Fruit fly (Drosophila melanogaster) whole organism, embryonic: ENCODE data around the gene sima.
A peak's percentile ranks its signal among the peaks of the same experiment; 100 is the strongest.

Source experiments
- ATbp ChIP-seq: fragments of 200-800 bp; sonication (Bioruptor generic); optimal IDR thresholded peaks from 2 replicates; lab custom pipeline; 2017; ENCODE audit warnings: missing biosample characterization, mild to moderate bottlenecking, missing genetic modification characterization, missing genetic modification reagents
- CG10274 ChIP-seq: fragments of 200-800 bp; sonication (Bioruptor generic); optimal IDR thresholded peaks from 3 replicates; lab custom pipeline; 2017; ENCODE audit warnings: missing biosample characterization, mild to moderate bottlenecking, missing genetic modification characterization
- CG10321 ChIP-seq: fragments of 200-800 bp; sonication (Bioruptor generic); IDR thresholded peaks from 2 replicates; pipeline ENCODE4 v1.3.6; 2022; ENCODE audit warnings: missing biosample characterization, missing genetic modification characterization
- CG10431 ChIP-seq: fragments of 200-800 bp; sonication (Bioruptor generic); optimal IDR thresholded peaks from 3 replicates; lab custom pipeline; 2018; ENCODE audit warnings: missing biosample characterization, mild to moderate bottlenecking, missing genetic modification characterization
- CG11504 ChIP-seq: fragments of 200-800 bp; sonication (Bioruptor generic); optimal IDR thresholded peaks from 3 replicates; lab custom pipeline; 2019; ENCODE audit warnings: missing biosample characterization, mild to moderate bottlenecking, missing genetic modification characterization, moderate library complexity
- CG11560 ChIP-seq: fragments of 200-800 bp; sonication (Bioruptor generic); IDR thresholded peaks from 3 replicates; pipeline ENCODE4 v1.3.6; 2022; ENCODE audit warnings: missing biosample characterization, missing genetic modification characterization
- CG11696 ChIP-seq: fragments of 200-800 bp; sonication (Bioruptor generic); IDR thresholded peaks from 2 replicates; pipeline ENCODE4 v1.3.6; 2022; ENCODE audit warnings: missing biosample characterization, missing genetic modification characterization
- CG12744 ChIP-seq: fragments of 200-800 bp; sonication (Bioruptor generic); optimal IDR thresholded peaks from 2 replicates; lab custom pipeline; 2016; ENCODE audit warnings: missing biosample characterization, missing genetic modification characterization
- CG13624 ChIP-seq: fragments of 200-800 bp; sonication (Bioruptor generic); optimal IDR thresholded peaks from 2 replicates; lab custom pipeline; 2016; ENCODE audit warnings: missing biosample characterization, missing genetic modification characterization
- CG13894 ChIP-seq: fragments of 200-800 bp; sonication (Bioruptor generic); optimal IDR thresholded peaks from 3 replicates; lab custom pipeline; 2018; ENCODE audit warnings: missing biosample characterization, mild to moderate bottlenecking, missing genetic modification characterization, moderate library complexity
- CG17912 ChIP-seq: fragments of 200-800 bp; sonication (Bioruptor generic); optimal IDR thresholded peaks from 2 replicates; lab custom pipeline; 2018; ENCODE audit warnings: missing biosample characterization, mild to moderate bottlenecking, missing genetic modification characterization
- CG1792 ChIP-seq: fragments of 200-800 bp; sonication (Bioruptor generic); optimal IDR thresholded peaks from 2 replicates; lab custom pipeline; 2016; ENCODE audit warnings: missing biosample characterization, missing genetic modification characterization
- CG18599 ChIP-seq: fragments of 200-800 bp; sonication (Bioruptor generic); optimal IDR thresholded peaks from 3 replicates; lab custom pipeline; 2017; ENCODE audit warnings: missing biosample characterization, missing genetic modification characterization, mild to moderate bottlenecking, moderate library complexity, missing genetic modification reagents
- CG32532 ChIP-seq: fragments of 200-800 bp; sonication (Bioruptor generic); IDR thresholded peaks from 2 replicates; pipeline ENCODE4 v1.3.6; 2022; ENCODE audit warnings: missing biosample characterization, missing genetic modification characterization
- CG34224 ChIP-seq: fragments of 200-800 bp; sonication (Bioruptor generic); IDR thresholded peaks from 3 replicates; pipeline ENCODE4 v1.3.6; 2022; ENCODE audit warnings: missing biosample characterization, missing genetic modification characterization; ENCODE audit not compliant: partially characterized antibody
- CG43689 ChIP-seq: fragments of 200-800 bp; sonication (Bioruptor generic); IDR thresholded peaks from 2 replicates; pipeline ENCODE4 v1.3.6; 2022; ENCODE audit warnings: missing biosample characterization, missing genetic modification characterization
- CG6813 ChIP-seq: fragments of 200-800 bp; sonication (Bioruptor generic); optimal IDR thresholded peaks from 2 replicates; lab custom pipeline; 2017; ENCODE audit warnings: missing biosample characterization, missing genetic modification characterization, mild to moderate bottlenecking, moderate library complexity, missing genetic modification reagents
- CG7271 ChIP-seq: fragments of 200-800 bp; sonication (Bioruptor generic); optimal IDR thresholded peaks from 2 replicates; lab custom pipeline; 2018; ENCODE audit warnings: missing biosample characterization, mild to moderate bottlenecking, missing genetic modification characterization, moderate library complexity
- CG7372 ChIP-seq: fragments of 200-800 bp; sonication (Bioruptor generic); IDR thresholded peaks from 2 replicates; pipeline ENCODE4 v1.3.6; 2022; ENCODE audit warnings: missing biosample characterization, missing genetic modification characterization
- Dad ChIP-seq: fragments of 200-800 bp; sonication (Bioruptor generic); optimal IDR thresholded peaks from 3 replicates; lab custom pipeline; 2016; ENCODE audit warnings: missing biosample characterization, missing genetic modification characterization
- HmgZ ChIP-seq: fragments of 200-800 bp; sonication (Bioruptor generic); optimal IDR thresholded peaks from 2 replicates; lab custom pipeline; 2018; ENCODE audit warnings: missing biosample characterization, mild to moderate bottlenecking, missing genetic modification characterization
- Myb ChIP-seq: fragments of 200-800 bp; sonication (Bioruptor generic); optimal IDR thresholded peaks from 2 replicates; lab custom pipeline; 2016; ENCODE audit warnings: missing biosample characterization, missing genetic modification characterization
- Nf-YC ChIP-seq: fragments of 200-800 bp; optimal IDR thresholded peaks from 3 replicates; lab custom pipeline; 2019; ENCODE audit warnings: missing biosample characterization, mild to moderate bottlenecking, missing genetic modification characterization, moderate library complexity
- Sox102F ChIP-seq: fragments of 200-800 bp; sonication (Bioruptor generic); optimal IDR thresholded peaks from 2 replicates; lab custom pipeline; 2018; ENCODE audit warnings: missing biosample characterization, mild to moderate bottlenecking, missing genetic modification characterization, moderate library complexity
- Vsx1 ChIP-seq: fragments of 200-800 bp; sonication (Bioruptor generic); optimal IDR thresholded peaks from 2 replicates; lab custom pipeline; 2017; ENCODE audit warnings: missing biosample characterization, mild to moderate bottlenecking, missing genetic modification characterization, missing genetic modification reagents
- YL-1 ChIP-seq: fragments of 200-800 bp; sonication (Bioruptor generic); optimal IDR thresholded peaks from 3 replicates; lab custom pipeline; 2017; ENCODE audit warnings: missing biosample characterization, mild to moderate bottlenecking, missing genetic modification characterization
- en ChIP-seq: fragments of 200-800 bp; sonication (Bioruptor generic); optimal IDR thresholded peaks from 2 replicates; lab custom pipeline; 2016; ENCODE audit warnings: missing biosample characterization, missing genetic modification characterization
- grn ChIP-seq: fragments of 200-800 bp; sonication (Bioruptor generic); optimal IDR thresholded peaks from 3 replicates; lab custom pipeline; 2017; ENCODE audit warnings: missing biosample characterization, missing genetic modification characterization
- insv ChIP-seq, 2 experiments: fragments of 200-800 bp; sonication (Bioruptor generic); optimal IDR thresholded peaks; 3 replicates each; lab custom pipeline; 2016 to 2018; ENCODE audit warnings: missing biosample characterization in 2 of 2, missing genetic modification characterization in 2 of 2
- lov ChIP-seq, 2 experiments: fragments of 200-800 bp in 1 of 2; fragments of >200 bp in 1 of 2; sonication (Bioruptor generic) in 1 of 2; IDR thresholded peaks in 1 of 2; optimal IDR thresholded peaks in 1 of 2; 2 replicates in 1 of 2; 3 replicates in 1 of 2; pipeline versions ENCODE4 v1.3.6 to Lab custom; 2017 to 2022; ENCODE audit warnings: missing biosample characterization in 1 of 2, missing genetic modification characterization in 1 of 2
- row ChIP-seq: fragments of 200-800 bp; sonication (Bioruptor generic); IDR thresholded peaks from 3 replicates; pipeline ENCODE4 v1.3.6; 2022; ENCODE audit warnings: missing biosample characterization, missing genetic modification characterization
- sc ChIP-seq, 3 experiments: fragments of >200 bp in 2 of 3; fragments of 200-800 bp in 1 of 3; sonication (Bioruptor generic) in 1 of 3; optimal IDR thresholded peaks; 2 replicates in 2 of 3; 3 replicates in 1 of 3; lab custom pipeline; 2017; ENCODE audit warnings: mild to moderate bottlenecking in 1 of 3, missing biosample characterization in 1 of 3, missing genetic modification characterization in 1 of 3, missing genetic modification reagents in 1 of 3
- slbo ChIP-seq: fragments of 200-800 bp; sonication (Bioruptor generic); IDR thresholded peaks from 2 replicates; pipeline ENCODE4 v1.3.6; 2022; ENCODE audit warnings: missing biosample characterization, missing genetic modification characterization
- ssp ChIP-seq: fragments of 200-800 bp; sonication (Bioruptor generic); IDR thresholded peaks from 2 replicates; pipeline ENCODE4 v1.3.6; 2022; ENCODE audit warnings: missing biosample characterization, missing genetic modification characterization
- stc ChIP-seq: fragments of 200-800 bp; sonication (Bioruptor generic); IDR thresholded peaks from 2 replicates; pipeline ENCODE4 v1.3.6; 2022; ENCODE audit warnings: missing biosample characterization, missing genetic modification characterization
- sug ChIP-seq: fragments of 200-800 bp; optimal IDR thresholded peaks from 2 replicates; lab custom pipeline; 2019; ENCODE audit warnings: missing biosample characterization, mild to moderate bottlenecking, missing genetic modification characterization, moderate library complexity
- tin ChIP-seq: fragments of 200-800 bp; sonication (Bioruptor generic); optimal IDR thresholded peaks from 3 replicates; lab custom pipeline; 2016; ENCODE audit warnings: missing biosample characterization, missing genetic modification characterization
- tll ChIP-seq, 2 experiments: fragments of 200-800 bp in 1 of 2; fragments of >200 bp in 1 of 2; sonication (Bioruptor generic) in 1 of 2; optimal IDR thresholded peaks; 2 replicates each; lab custom pipeline; 2017 to 2019; ENCODE audit warnings: missing biosample characterization in 2 of 2, missing genetic modification characterization in 2 of 2, mild to moderate bottlenecking in 1 of 2, moderate library complexity in 1 of 2
- trh ChIP-seq: fragments of 200-800 bp; sonication (Bioruptor generic); optimal IDR thresholded peaks from 2 replicates; lab custom pipeline; 2016; ENCODE audit warnings: missing biosample characterization, missing genetic modification characterization
- usp ChIP-seq: fragments of >200 bp; optimal IDR thresholded peaks from 2 replicates; lab custom pipeline; 2017; ENCODE audit warnings: missing biosample characterization, missing genetic modification characterization
- zen ChIP-seq: fragments of 200-800 bp; sonication (Bioruptor generic); optimal IDR thresholded peaks from 3 replicates; lab custom pipeline; 2018; ENCODE audit warnings: missing biosample characterization, mild to moderate bottlenecking, missing genetic modification characterization, moderate library complexity

sima gene

DNA sequence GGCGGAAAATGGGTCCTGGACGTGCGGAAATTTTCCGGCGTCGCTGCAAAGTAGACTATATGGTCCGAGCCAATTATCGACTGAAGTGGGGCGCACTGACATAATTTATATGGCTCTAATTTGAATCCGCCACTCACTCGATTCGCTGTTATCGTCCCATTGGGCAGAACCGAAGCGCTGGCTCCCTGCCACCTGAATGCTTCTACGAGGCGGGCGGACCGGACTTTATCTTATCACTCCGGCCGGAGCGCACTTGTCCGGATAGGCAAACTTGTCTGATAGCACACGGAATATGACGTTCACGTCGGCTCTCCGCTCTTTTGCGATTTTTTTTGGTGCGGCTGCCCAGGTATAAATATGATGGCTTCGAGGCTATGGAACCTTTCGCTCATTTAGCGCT lies 4.4 kb downstream of the sima start (continued):
- TF ChIP-seq sc (optimal IDR thresholded peaks at IDR 0.05; lab: Kevin White, UChicago) (no peak), sc (GFP tag; optimal IDR thresholded peaks at IDR 0.05; lab: Kevin White, UChicago) (no peak), insv (GFP tag; optimal IDR thresholded peaks at IDR 0.05; lab: Kevin White, UChicago) (no peak), tll (GFP tag; optimal IDR thresholded peaks at IDR 0.05; lab: Kevin White, UChicago) (no peak), Vsx1 (GFP tag; lab: Kevin White, UChicago) (peak; percentile 86), Myb (GFP tag; lab: Kevin White, UChicago) (no peak), CG7372 (GFP tag; lab: Robert Waterston, UW) (no peak), CG18599 (GFP tag; lab: Kevin White, UChicago) (peak; percentile 43), zen (tag; lab: Kevin White, UChicago) (no peak), Dad (GFP tag; lab: Kevin White, UChicago) (no peak), CG13894 (tag; lab: Kevin White, UChicago) (no peak), CG10274 (peak; percentile 98), CG10321 (GFP tag; lab: Robert Waterston, UW) (peak; percentile 20; the same call in 1 of the 2 replicates), CG11560 (no peak), trh (GFP tag; lab: Kevin White, UChicago) (no peak), CG11504 (tag; lab: Kevin White, UChicago) (no peak), lov (optimal IDR thresholded peaks at IDR 0.05; lab: Kevin White, UChicago) (no peak), lov (GFP tag; IDR thresholded peaks at IDR 0.05; lab: Robert Waterston, UW) (no peak), tin (GFP tag; lab: Kevin White, UChicago) (no peak), CG11696 (GFP tag; lab: Robert Waterston, UW) (no peak), grn (peak; percentile 31), Nf-YC (tag; lab: Kevin White, UChicago) (no peak), sug (tag; lab: Kevin White, UChicago) (peak; percentile 77), Sox102F (GFP tag; lab: Kevin White, UChicago) (no peak), CG6813 (no peak), CG13624 (GFP tag; lab: Kevin White, UChicago) (no peak), row (0 out of 3 replicates have a peak, but pooled peaks have one; percentile 24), stc (GFP tag; lab: Robert Waterston, UW) (no peak), ssp (GFP tag; lab: Robert Waterston, UW) (no peak), YL-1 (GFP tag; lab: Kevin White, UChicago) (no peak), ATbp (GFP tag; lab: Kevin White, UChicago) (no peak), slbo (GFP tag; lab: Robert Waterston, UW) (no peak), CG1792 (no peak), CG43689 (GFP tag; lab: Robert Waterston, UW) (no peak), HmgZ (tag; lab: Kevin White, UChicago) (peak; percentile 24), CG17912 (no peak), CG7271 (tag; lab: Kevin White, UChicago) (no peak), CG10431 (no peak), en (no peak), CG32532 (GFP tag; lab: Robert Waterston, UW) (peak; percentile 23; the same call in 1 of the 2 replicates), CG12744 (GFP tag; lab: Kevin White, UChicago) (no peak), CG34224 (GFP tag; lab: Robert Waterston, UW) (no peak), usp (GFP tag; lab: Kevin White, UChicago) (no peak)
- TF ChIP-seq, all 482 proteins: peak for 30
